Worm (Caenorhabditis elegans) whole organism, L3 larva: Measurements from ENCODE around the gene iglr-1.
A peak's percentile ranks its signal among the peaks of the same experiment; 100 is the strongest.
"Not testable (repeated sequence)": the region's sequence is repeated elsewhere in the genome, so short reads cannot be mapped to it uniquely, and the experiment has no call there.

ENCODE experiments used
- R02D3.7 ChIP-seq: fragments of 150-350 bp; optimal IDR thresholded peaks from 2 replicates; lab custom pipeline; 2014; ENCODE audit warnings: missing biosample characterization, missing genetic modification characterization
- ZK546.5 ChIP-seq: sonication (generic microtip); optimal IDR thresholded peaks from 2 replicates; lab custom pipeline; 2017; ENCODE audit warnings: missing biosample characterization, missing genetic modification characterization
- ama-1 ChIP-seq: fragments of 150-350 bp; optimal IDR thresholded peaks from 2 replicates; lab custom pipeline; 2018
- ceh-16 ChIP-seq: sonication (generic microtip); optimal IDR thresholded peaks from 2 replicates; lab custom pipeline; 2017; ENCODE audit warnings: missing biosample characterization, missing genetic modification characterization
- ceh-82 ChIP-seq: fragments of 150-350 bp; optimal IDR thresholded peaks from 2 replicates; lab custom pipeline; 2014; ENCODE audit warnings: missing biosample characterization, missing genetic modification characterization
- ceh-9 ChIP-seq: sonication (generic microtip); optimal IDR thresholded peaks from 2 replicates; lab custom pipeline; 2018; ENCODE audit warnings: missing biosample characterization, missing genetic modification characterization
- daf-12 ChIP-seq: fragments of 150-350 bp; optimal IDR thresholded peaks from 2 replicates; lab custom pipeline; 2014; ENCODE audit warnings: missing biosample characterization, missing genetic modification reagents, missing genetic modification characterization
- egl-27 ChIP-seq: sonication (generic microtip); optimal IDR thresholded peaks from 4 replicates; lab custom pipeline; 2017; ENCODE audit warnings: missing biosample characterization, missing genetic modification reagents, missing genetic modification characterization
- egl-5 ChIP-seq: fragments of 150-350 bp; optimal IDR thresholded peaks from 2 replicates; lab custom pipeline; 2017; ENCODE audit warnings: missing biosample characterization, missing genetic modification reagents, missing genetic modification characterization, inconsistent platforms
- elt-1 ChIP-seq: fragments of 150-350 bp; optimal IDR thresholded peaks from 2 replicates; lab custom pipeline; 2014; ENCODE audit warnings: missing biosample characterization, missing genetic modification characterization
- elt-2 ChIP-seq: sonication (generic microtip); optimal IDR thresholded peaks from 2 replicates; lab custom pipeline; 2016; ENCODE audit warnings: missing genetic modification reagents, mild to moderate bottlenecking, missing genetic modification characterization, missing compliant biosample characterization
- elt-3 ChIP-seq, 3 experiments: fragments of 150-350 bp in 1 of 3; sonication (generic microtip) in 2 of 3; optimal IDR thresholded peaks; 2 replicates in 2 of 3; 4 replicates in 1 of 3; lab custom pipeline; 2014 to 2017; ENCODE audit warnings: missing biosample characterization in 3 of 3, missing genetic modification characterization in 3 of 3
- eor-1 ChIP-seq, 2 experiments: fragments of 150-350 bp; optimal IDR thresholded peaks; 2 replicates each; lab custom pipeline; 2014 to 2018; ENCODE audit warnings: missing biosample characterization in 2 of 2, missing genetic modification characterization in 2 of 2
- fkh-10 ChIP-seq: sonication (generic microtip); optimal IDR thresholded peaks from 2 replicates; lab custom pipeline; 2017; ENCODE audit warnings: missing biosample characterization, missing genetic modification reagents, missing genetic modification characterization
- fkh-2 ChIP-seq: fragments of 150-350 bp; optimal IDR thresholded peaks from 2 replicates; lab custom pipeline; 2014; ENCODE audit warnings: missing biosample characterization, missing genetic modification reagents, missing genetic modification characterization
- hmg-11 ChIP-seq: sonication (generic microtip); optimal IDR thresholded peaks from 2 replicates; lab custom pipeline; 2016; ENCODE audit warnings: missing genetic modification characterization, missing compliant biosample characterization
- jun-1 ChIP-seq: fragments of 150-350 bp; optimal IDR thresholded peaks from 2 replicates; lab custom pipeline; 2014; ENCODE audit warnings: missing biosample characterization, missing genetic modification reagents, missing genetic modification characterization
- lin-15B ChIP-seq: fragments of 150-350 bp; optimal IDR thresholded peaks from 2 replicates; lab custom pipeline; 2014; ENCODE audit warnings: missing biosample characterization, missing genetic modification characterization
- lsy-12 ChIP-seq: sonication (generic microtip); optimal IDR thresholded peaks from 2 replicates; lab custom pipeline; 2016; ENCODE audit warnings: mild to moderate bottlenecking, missing genetic modification characterization, missing compliant biosample characterization
- mml-1 ChIP-seq: fragments of 150-350 bp; sonication (generic microtip); optimal IDR thresholded peaks from 3 replicates; lab custom pipeline; 2014; ENCODE audit warnings: missing biosample characterization, missing genetic modification characterization
- nfya-1 ChIP-seq: sonication (generic microtip); optimal IDR thresholded peaks from 2 replicates; lab custom pipeline; 2017; ENCODE audit warnings: missing genetic modification characterization, mild to moderate bottlenecking, missing compliant biosample characterization, antibody characterized with exemption, moderate library complexity; ENCODE audit not compliant: insufficient read depth
- nhr-237 ChIP-seq: fragments of 150-350 bp; optimal IDR thresholded peaks from 2 replicates; lab custom pipeline; 2014; ENCODE audit warnings: missing biosample characterization, missing genetic modification characterization
- nhr-25 ChIP-seq: sonication (generic microtip); optimal IDR thresholded peaks from 2 replicates; lab custom pipeline; 2017; ENCODE audit warnings: missing biosample characterization, missing genetic modification characterization
- nhr-67 ChIP-seq: fragments of 150-350 bp; optimal IDR thresholded peaks from 2 replicates; lab custom pipeline; 2014; ENCODE audit warnings: missing biosample characterization, missing genetic modification characterization
- nhr-77 ChIP-seq: fragments of 150-350 bp; optimal IDR thresholded peaks from 2 replicates; lab custom pipeline; 2014; ENCODE audit warnings: missing biosample characterization, missing genetic modification characterization
- pqm-1 ChIP-seq: fragments of 150-350 bp; optimal IDR thresholded peaks from 2 replicates; lab custom pipeline; 2017; ENCODE audit warnings: missing biosample characterization, missing genetic modification characterization, inconsistent platforms
- sea-2 ChIP-seq: fragments of 150-350 bp; sonication (generic microtip); optimal IDR thresholded peaks from 4 replicates; lab custom pipeline; 2014; ENCODE audit warnings: missing biosample characterization, missing genetic modification reagents, missing genetic modification characterization
- skn-1 ChIP-seq: fragments of 150-350 bp; optimal IDR thresholded peaks from 2 replicates; lab custom pipeline; 2014; ENCODE audit warnings: missing biosample characterization, missing genetic modification characterization
- snpc-4 ChIP-seq: fragments of 150-350 bp; optimal IDR thresholded peaks from 2 replicates; lab custom pipeline; 2014; ENCODE audit warnings: missing biosample characterization, missing genetic modification characterization
- tbx-2 ChIP-seq: sonication (generic microtip); optimal IDR thresholded peaks from 2 replicates; lab custom pipeline; 2016; ENCODE audit warnings: mild to moderate bottlenecking, missing genetic modification characterization, missing compliant biosample characterization
- unc-39 ChIP-seq: sonication (generic microtip); optimal IDR thresholded peaks from 4 replicates; lab custom pipeline; 2017; ENCODE audit warnings: missing biosample characterization, missing genetic modification characterization
- unc-62 ChIP-seq: fragments of 150-350 bp; sonication (generic microtip); optimal IDR thresholded peaks from 4 replicates; lab custom pipeline; 2014; ENCODE audit warnings: missing biosample characterization, missing genetic modification reagents, missing genetic modification characterization
- ztf-11 ChIP-seq: fragments of 150-350 bp; optimal IDR thresholded peaks from 2 replicates; lab custom pipeline; 2014; ENCODE audit warnings: missing biosample characterization, missing genetic modification characterization

The iglr-1 gene

DNA sequence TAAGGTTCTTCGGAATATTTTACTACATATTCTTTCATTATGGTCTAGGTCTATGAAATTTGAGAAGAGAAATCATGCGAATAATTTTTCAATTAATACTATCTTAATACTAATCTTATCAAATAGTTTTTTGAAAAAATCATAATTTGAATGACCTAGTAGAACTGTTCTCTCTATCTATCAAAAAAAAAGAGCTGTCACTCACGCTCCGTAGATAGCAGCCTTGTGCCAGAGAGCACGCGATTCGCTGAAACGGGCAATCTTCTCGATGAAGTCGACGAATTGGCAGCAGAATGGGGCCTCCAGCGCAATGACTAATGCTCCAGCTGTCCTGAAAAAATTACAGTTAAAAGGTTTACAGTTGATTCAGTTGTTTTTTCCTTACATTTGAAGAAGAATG lies 21.6 kb downstream of the iglr-1 start:
- TF ChIP-seq elt-2 (tag; lab: Kevin White, UChicago) (peak; percentile 9), tbx-2 (tag; lab: Kevin White, UChicago) (no peak), nhr-77 (tag; lab: Kevin White, UChicago) (no peak), hmg-11 (tag; lab: Kevin White, UChicago) (no peak), ceh-16 (tag; lab: Kevin White, UChicago) (no peak)

DNA sequence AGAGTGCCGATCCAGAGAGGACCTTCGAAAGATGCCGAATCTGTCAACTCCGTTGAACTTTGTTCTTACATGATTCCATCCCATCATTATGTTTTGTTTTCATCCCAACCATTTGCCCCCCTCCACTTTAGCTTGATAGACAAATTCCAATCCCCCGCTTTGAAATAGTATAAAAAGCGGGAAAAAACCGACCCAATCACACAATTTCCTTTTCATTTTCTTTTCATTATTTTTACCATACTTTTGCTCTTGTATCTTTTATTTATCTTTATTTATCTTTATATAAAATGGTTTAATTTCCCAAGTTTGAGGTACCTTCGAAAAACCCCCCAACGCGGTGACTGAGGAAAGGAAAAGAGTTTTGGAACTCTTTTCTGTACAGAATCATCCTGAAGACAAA lies 24.7 kb downstream of the iglr-1 start, which contains the start of gene F20D1.22:
Gene F20D1.22, plus strand, starts transcription at position 301 of the 400 bp plus-strand sequence.
- TF ChIP-seq hmg-11 (tag; lab: Kevin White, UChicago); unc-62; nhr-25 (tag; lab: Kevin White, UChicago): not testable (repeated sequence)

DNA sequence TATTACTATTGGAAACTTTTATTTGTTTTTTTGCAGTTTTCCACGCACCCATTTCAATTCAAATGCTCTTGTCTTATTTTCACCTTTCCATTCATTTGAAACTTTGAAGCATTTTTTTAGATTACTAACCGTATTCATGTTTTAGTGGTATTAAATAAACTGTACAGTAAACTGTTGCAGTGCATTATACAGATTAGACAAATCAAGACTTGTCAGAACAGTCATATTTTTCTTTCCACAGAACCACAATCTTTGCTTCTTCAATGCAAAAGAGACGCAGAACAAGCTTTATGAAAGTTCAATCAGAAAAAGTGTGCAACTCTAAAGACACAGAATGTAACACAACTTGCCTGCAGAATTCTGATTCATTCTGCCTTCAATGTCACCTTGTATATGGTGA lies 25.4 kb downstream of the iglr-1 start, which contains the start of gene F45B8.5:
Gene F45B8.5, plus strand, starts transcription at position 301 of the 400 bp plus-strand sequence.
- no peak for TF ChIP-seq R02D3.7 (tag; lab: Kevin White, UChicago)
- TF ChIP-seq ceh-82 (tag; lab: Kevin White, UChicago), result no peak
- no peak for TF ChIP-seq egl-27 (tag; lab: Kevin White, UChicago)

DNA sequence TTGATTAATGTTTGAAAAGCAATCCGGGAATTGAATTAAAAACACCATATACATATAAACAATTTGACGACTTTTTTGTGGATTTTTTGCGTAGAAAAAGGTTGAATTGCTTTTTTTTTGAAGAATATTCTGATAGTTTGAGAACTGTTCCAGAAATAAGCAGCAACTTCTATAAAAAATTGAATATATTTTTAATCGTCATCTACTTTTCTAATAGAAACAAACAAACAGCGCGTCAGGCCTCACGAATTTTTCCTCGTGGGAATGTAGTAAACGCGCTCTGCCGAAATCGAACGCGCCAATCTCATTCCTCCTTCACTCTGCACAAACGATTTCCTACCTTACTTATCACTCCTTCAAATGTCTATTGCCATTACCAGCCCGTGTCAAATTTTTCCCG lies 26.9 kb downstream of the iglr-1 start, which contains the start of gene rgs-11:
Gene rgs-11, plus strand, starts transcription at position 301 of the 400 bp plus-strand sequence.
- TF ChIP-seq daf-12, result no peak
- TF ChIP-seq nhr-77 (tag; lab: Kevin White, UChicago), result no peak
- TF ChIP-seq ceh-16 (tag; lab: Kevin White, UChicago), result no peak
- no peak for TF ChIP-seq elt-3 (tag; optimal IDR thresholded peaks at IDR 0.05; lab: Kevin White, UChicago)
- TF ChIP-seq jun-1, result no peak
- TF ChIP-seq nhr-25 (tag; lab: Kevin White, UChicago), result no peak
- no peak for TF ChIP-seq unc-62
- TF ChIP-seq nhr-237, result no peak
- no peak for TF ChIP-seq ztf-11 (tag; lab: Kevin White, UChicago)
- TF ChIP-seq elt-2 (tag; lab: Kevin White, UChicago), result no peak
- TF ChIP-seq sea-2 (GFP tag; lab: Kevin White, UChicago), result no peak
- TF ChIP-seq snpc-4 (tag; lab: Kevin White, UChicago), result no peak
- no peak for TF ChIP-seq pqm-1 (tag; lab: Kevin White, UChicago)
- no peak for TF ChIP-seq nfya-1 (tag; lab: Kevin White, UChicago)
- TF ChIP-seq ceh-82 (tag; lab: Kevin White, UChicago), result no peak
- TF ChIP-seq lsy-12 (tag; lab: Kevin White, UChicago), result no peak
- no peak for TF ChIP-seq hmg-11 (tag; lab: Kevin White, UChicago)
- TF ChIP-seq lin-15B (tag; lab: Kevin White, UChicago), result no peak
- no peak for TF ChIP-seq elt-1

DNA sequence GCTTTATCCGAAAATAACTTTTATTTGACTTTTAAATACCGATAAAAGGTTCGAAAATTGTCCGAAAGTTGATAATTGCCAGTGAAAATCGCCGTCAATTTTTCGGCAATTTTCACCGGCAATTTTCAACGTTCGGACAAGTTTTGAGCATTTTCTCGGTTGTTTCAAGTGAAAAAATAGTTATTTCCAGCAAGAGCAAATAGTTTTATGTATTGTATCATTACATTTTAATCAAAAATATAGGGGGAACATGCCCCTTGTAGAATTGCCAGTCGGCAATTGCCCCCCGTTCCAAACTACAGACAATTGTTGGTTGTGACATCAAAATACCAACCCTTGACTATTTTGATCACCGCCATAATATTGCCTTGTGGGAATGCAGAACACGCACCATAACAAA lies 28.7 kb downstream of the iglr-1 start, which contains the start of gene rgs-10:
Gene rgs-10, plus strand, starts transcription at position 301 of the 400 bp plus-strand sequence.
- TF ChIP-seq snpc-4 (tag; lab: Kevin White, UChicago) (no peak), daf-12 (no peak), sea-2 (GFP tag; lab: Kevin White, UChicago) (no peak), elt-2 (tag; lab: Kevin White, UChicago) (no peak), ceh-9 (tag; lab: Kevin White, UChicago) (no peak), ama-1 (lab: Kevin White, UChicago) (no peak), fkh-10 (no peak), skn-1 (tag; lab: Kevin White, UChicago) (no peak), mml-1 (tag; lab: Kevin White, UChicago) (no peak), ZK546.5 (no peak), jun-1 (no peak), egl-5 (tag; lab: Kevin White, UChicago) (no peak), unc-39 (tag; lab: Kevin White, UChicago) (no peak), nhr-67 (tag; lab: Kevin White, UChicago) (no peak), eor-1 (tag; optimal IDR thresholded peaks at IDR 0.05; lab: Kevin White, UChicago) (no peak), nhr-25 (tag; lab: Kevin White, UChicago) (no peak), fkh-2 (tag; lab: Kevin White, UChicago) (no peak)
